Fruit fly (Drosophila melanogaster) whole organism, pupa: ENCODE data around the gene CG15725.

Experiments
- CG10348 ChIP-seq: fragments of 200-800 bp; sonication (Bioruptor generic); IDR thresholded peaks from 2 replicates; pipeline ENCODE4 v1.3.6; 2022; ENCODE audit warnings: missing biosample characterization, missing genetic modification characterization
- CG12605 ChIP-seq: fragments of 200-800 bp; sonication (Bioruptor generic); IDR thresholded peaks from 2 replicates; pipeline ENCODE4 v1.3.6; 2022; ENCODE audit warnings: missing biosample characterization, missing genetic modification characterization
- CG13204 ChIP-seq: fragments of 200-800 bp; sonication (Bioruptor generic); optimal IDR thresholded peaks from 2 replicates; lab custom pipeline; 2018; ENCODE audit warnings: missing biosample characterization, mild to moderate bottlenecking, missing genetic modification characterization, moderate library complexity
- CG14655 ChIP-seq: fragments of 200-800 bp; sonication (Bioruptor generic); optimal IDR thresholded peaks from 3 replicates; lab custom pipeline; 2017; ENCODE audit warnings: mild to moderate bottlenecking, missing biosample characterization, missing genetic modification reagents, missing genetic modification characterization
- CG15710 ChIP-seq: fragments of 200-800 bp; sonication (Bioruptor generic); optimal IDR thresholded peaks from 2 replicates; lab custom pipeline; 2018; ENCODE audit warnings: missing biosample characterization, mild to moderate bottlenecking, missing genetic modification characterization, moderate library complexity
- CG17806 ChIP-seq: fragments of 200-800 bp; sonication (Bioruptor generic); optimal IDR thresholded peaks from 2 replicates; lab custom pipeline; 2018; ENCODE audit warnings: missing biosample characterization, mild to moderate bottlenecking, missing genetic modification characterization, moderate library complexity
- CG32121 ChIP-seq: fragments of 200-800 bp; sonication (Bioruptor generic); IDR thresholded peaks from 2 replicates; pipeline ENCODE4 v1.3.6; 2022; ENCODE audit warnings: missing biosample characterization, missing genetic modification characterization
- CG34367 ChIP-seq: fragments of 200-800 bp; sonication (Bioruptor generic); optimal IDR thresholded peaks from 2 replicates; lab custom pipeline; 2018; ENCODE audit warnings: missing biosample characterization, mild to moderate bottlenecking, missing genetic modification characterization
- CG4496 ChIP-seq: fragments of 200-800 bp; sonication (Bioruptor generic); IDR thresholded peaks from 3 replicates; pipeline ENCODE4 v1.3.6; 2022; ENCODE audit warnings: missing biosample characterization, missing genetic modification characterization
- CG8159 ChIP-seq: fragments of 200-800 bp; sonication (Bioruptor generic); optimal IDR thresholded peaks from 3 replicates; lab custom pipeline; 2018; ENCODE audit warnings: missing biosample characterization, mild to moderate bottlenecking, missing genetic modification characterization, moderate library complexity
- CG8301 ChIP-seq: fragments of 200-800 bp; sonication (Bioruptor generic); optimal IDR thresholded peaks from 2 replicates; lab custom pipeline; 2018; ENCODE audit warnings: missing biosample characterization, mild to moderate bottlenecking, missing genetic modification characterization
- CG9948 ChIP-seq: fragments of 200-800 bp; sonication (Bioruptor generic); optimal IDR thresholded peaks from 2 replicates; lab custom pipeline; 2018; ENCODE audit warnings: missing biosample characterization, mild to moderate bottlenecking, missing genetic modification characterization, moderate library complexity
- D1 ChIP-seq: fragments of 200-800 bp; sonication (Bioruptor generic); optimal IDR thresholded peaks from 2 replicates; lab custom pipeline; 2018; ENCODE audit warnings: missing biosample characterization, mild to moderate bottlenecking, missing genetic modification characterization, moderate library complexity
- EcR ChIP-seq: fragments of 200-800 bp; sonication (Bioruptor generic); optimal IDR thresholded peaks from 3 replicates; lab custom pipeline; 2019; ENCODE audit warnings: missing biosample characterization, missing genetic modification characterization, mild to moderate bottlenecking, moderate library complexity, missing genetic modification reagents
- Ets98B ChIP-seq: fragments of 200-800 bp; sonication (Bioruptor generic); IDR thresholded peaks from 2 replicates; pipeline ENCODE4 v1.3.6; 2022; ENCODE audit warnings: missing biosample characterization, missing genetic modification characterization
- Pif1A ChIP-seq: fragments of 200-800 bp; sonication (Bioruptor generic); optimal IDR thresholded peaks from 3 replicates; lab custom pipeline; 2016; ENCODE audit warnings: missing biosample characterization, missing genetic modification characterization
- Pif1B ChIP-seq: fragments of 200-800 bp; sonication (Bioruptor generic); optimal IDR thresholded peaks from 3 replicates; lab custom pipeline; 2016; ENCODE audit warnings: missing biosample characterization, missing genetic modification characterization
- Snoo ChIP-seq: fragments of 200-800 bp; sonication (Bioruptor generic); optimal IDR thresholded peaks from 3 replicates; lab custom pipeline; 2017; ENCODE audit warnings: missing biosample characterization, mild to moderate bottlenecking, missing genetic modification characterization, inconsistent platforms
- fd96Ca ChIP-seq: fragments of 200-800 bp; sonication (Bioruptor generic); IDR thresholded peaks from 3 replicates; pipeline ENCODE4 v1.3.6; 2022; ENCODE audit warnings: missing biosample characterization, missing genetic modification characterization
- gl ChIP-seq: fragments of 200-800 bp; sonication (Bioruptor generic); optimal IDR thresholded peaks from 2 replicates; lab custom pipeline; 2018; ENCODE audit warnings: missing biosample characterization, mild to moderate bottlenecking, missing genetic modification characterization
- rn ChIP-seq: fragments of 200-800 bp; sonication (Bioruptor generic); IDR thresholded peaks from 2 replicates; pipeline ENCODE4 v1.3.6; 2022; ENCODE audit warnings: missing biosample characterization, missing genetic modification characterization

The CG15725 gene

dm6 chrX:12675798-12676553 is 29.7 kb upstream of the CG15725 start:
- TF ChIP-seq CG17806 (tag; lab: Kevin White, UChicago) (no peak), CG34367 (tag; lab: Kevin White, UChicago) (no peak), CG32121 (GFP tag; lab: Robert Waterston, UW) (no peak), CG4496 (no peak), CG14655 (no peak), CG10348 (GFP tag; lab: Robert Waterston, UW) (no peak), CG15710 (no peak)

DNA sequence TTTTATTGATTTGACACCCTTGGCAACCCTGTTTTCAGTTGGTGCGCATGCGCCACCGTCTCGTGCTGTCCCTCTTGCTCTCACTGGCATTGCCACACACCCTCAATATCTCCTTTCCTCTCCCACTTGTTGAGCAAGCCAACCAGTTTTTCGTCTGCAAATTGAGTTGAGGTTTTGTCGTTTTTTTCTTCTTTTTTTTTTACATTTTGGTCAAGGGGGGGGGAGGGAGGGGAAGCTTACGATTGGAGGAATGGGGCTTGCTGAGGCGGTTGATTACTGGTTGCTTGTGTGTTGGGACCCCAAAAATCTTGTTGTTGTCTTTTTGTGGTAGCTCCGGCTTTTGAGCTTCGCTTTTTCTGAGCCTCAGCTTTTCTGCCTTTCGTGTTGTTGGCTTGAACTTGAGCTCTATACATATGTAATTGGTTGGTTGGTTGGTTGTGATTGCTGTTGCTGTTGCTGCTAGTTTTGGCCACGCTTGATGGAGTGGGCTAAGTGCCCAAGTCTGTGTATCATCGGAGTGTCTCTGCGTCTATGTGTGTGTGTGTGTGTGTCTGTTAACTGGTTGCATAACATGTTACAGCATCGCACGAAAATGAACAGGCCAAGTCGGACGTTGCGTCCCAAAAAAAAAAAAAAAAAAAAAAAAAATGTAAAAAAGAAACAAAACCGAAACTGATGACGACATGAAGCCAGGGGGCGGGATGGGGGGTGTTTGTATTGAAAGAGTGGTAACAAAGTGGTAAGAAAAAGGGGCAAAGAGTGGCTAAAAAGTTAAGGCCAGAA is 28.9 kb upstream of the CG15725 start:
- peak; percentile 88 for TF ChIP-seq CG4496
- TF ChIP-seq EcR (GFP tag; lab: Kevin White, UChicago) = peak; percentile 84
- peak; percentile 84 for TF ChIP-seq CG32121 (GFP tag; lab: Robert Waterston, UW)
- no peak for TF ChIP-seq D1
- TF ChIP-seq CG17806 (tag; lab: Kevin White, UChicago) = peak; percentile 56
- TF ChIP-seq Pif1B (GFP tag; lab: Kevin White, UChicago) = peak; percentile 79
- peak; percentile 47; the same call in 1 of the 2 replicates for TF ChIP-seq rn (GFP tag; lab: Robert Waterston, UW)
- TF ChIP-seq fd96Ca (GFP tag; lab: Robert Waterston, UW) = peak; percentile 61; the same call in 2 of the 3 replicates
- TF ChIP-seq CG14655 = peak; percentile 72
- TF ChIP-seq gl (tag; lab: Kevin White, UChicago) = peak; percentile 92
- TF ChIP-seq CG34367 (tag; lab: Kevin White, UChicago) = peak; percentile 67
- peak; percentile 70 for TF ChIP-seq CG15710
- TF ChIP-seq CG8301 = peak; percentile 35
- TF ChIP-seq CG8159 = peak; percentile 55
- TF ChIP-seq Pif1A (GFP tag; lab: Kevin White, UChicago) = peak; percentile 81
- TF ChIP-seq CG12605 (GFP tag; lab: Robert Waterston, UW) = peak; percentile 83
- peak; percentile 61 for TF ChIP-seq CG9948 (tag; lab: Kevin White, UChicago)
- peak; percentile 86 for TF ChIP-seq CG13204 (GFP tag; lab: Kevin White, UChicago)
- peak; percentile 75 for TF ChIP-seq Ets98B (GFP tag; lab: Robert Waterston, UW)
- no peak for TF ChIP-seq CG10348 (GFP tag; lab: Robert Waterston, UW)
- TF ChIP-seq Snoo (tag; lab: Kevin White, UChicago) = peak; percentile 71

DNA sequence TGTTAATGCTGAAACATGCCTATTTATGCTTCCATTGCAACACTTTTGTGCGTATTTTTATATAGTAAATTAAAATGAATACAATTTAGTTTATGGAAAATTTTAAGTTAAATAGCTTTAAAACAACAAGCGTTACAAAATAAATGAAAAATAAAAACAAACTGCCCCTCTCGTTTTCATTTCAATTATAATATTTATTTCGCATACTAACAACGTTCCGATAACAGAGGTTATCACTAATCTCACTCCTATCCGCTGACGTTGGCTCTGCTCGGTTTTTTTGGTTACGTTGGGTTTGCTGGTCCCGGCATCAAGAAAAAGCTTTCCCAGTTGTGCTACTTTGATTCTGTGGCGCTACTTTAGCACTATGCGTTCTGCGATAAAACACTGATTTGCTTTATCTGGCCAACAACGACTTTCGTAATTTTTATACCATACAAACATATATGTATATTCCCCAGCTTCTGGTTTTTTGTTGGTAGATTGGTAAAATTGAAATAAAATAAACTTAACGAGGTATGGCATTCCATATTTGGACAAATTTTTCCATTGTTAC is 23.2 kb upstream of the CG15725 start:
- TF ChIP-seq CG17806 (tag; lab: Kevin White, UChicago) (no peak), D1 (no peak), EcR (GFP tag; lab: Kevin White, UChicago) (no peak), CG15710 (no peak), CG12605 (GFP tag; lab: Robert Waterston, UW) (no peak), Pif1A (GFP tag; lab: Kevin White, UChicago) (no peak), CG32121 (GFP tag; lab: Robert Waterston, UW) (no peak), rn (GFP tag; lab: Robert Waterston, UW) (no peak), Pif1B (GFP tag; lab: Kevin White, UChicago) (no peak), CG4496 (no peak), Snoo (tag; lab: Kevin White, UChicago) (no peak), CG34367 (tag; lab: Kevin White, UChicago) (no peak), CG9948 (tag; lab: Kevin White, UChicago) (no peak), Ets98B (GFP tag; lab: Robert Waterston, UW) (no peak), CG8301 (no peak)
- TF ChIP-seq, all 21 proteins: peak for 0

DNA sequence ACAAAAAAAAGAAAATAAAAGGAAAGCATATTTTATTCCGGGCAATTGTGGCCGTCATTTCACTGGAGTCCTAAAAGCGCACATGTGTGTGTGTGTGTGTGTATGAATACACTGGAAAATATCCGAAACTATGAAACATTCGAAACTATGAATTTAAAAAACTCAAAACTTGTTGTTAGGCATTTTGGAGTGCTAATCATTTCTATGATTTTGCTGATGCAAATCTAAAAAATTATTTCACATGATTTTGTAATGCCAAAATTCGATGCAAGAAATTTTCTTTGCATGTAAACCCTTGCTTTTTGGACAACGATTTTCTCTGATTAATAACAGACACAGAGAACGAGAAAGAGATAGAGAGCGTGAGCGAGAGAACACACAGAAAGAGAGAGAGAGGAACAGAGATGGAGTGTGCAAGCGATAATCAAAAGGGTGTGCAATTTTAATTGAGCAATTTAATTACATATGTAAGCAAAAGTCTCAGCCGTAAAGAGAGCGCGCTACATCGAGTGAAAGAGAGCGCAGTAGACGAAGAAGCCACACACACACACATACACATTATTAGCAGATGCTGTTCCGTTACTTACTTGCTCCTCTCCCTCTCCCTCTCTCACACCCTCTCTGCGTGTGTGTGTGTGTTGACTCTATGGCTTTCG is 6.4 kb upstream of the CG15725 start:
- TF ChIP-seq CG34367 (tag; lab: Kevin White, UChicago) = peak; percentile 55
- no peak for TF ChIP-seq CG12605 (GFP tag; lab: Robert Waterston, UW)
- peak; percentile 51 for TF ChIP-seq gl (tag; lab: Kevin White, UChicago)
- TF ChIP-seq EcR (GFP tag; lab: Kevin White, UChicago) = no peak
- TF ChIP-seq Pif1A (GFP tag; lab: Kevin White, UChicago) = peak; percentile 48
- TF ChIP-seq CG10348 (GFP tag; lab: Robert Waterston, UW) = no peak
- peak; percentile 37; the same call in 1 of the 3 replicates for TF ChIP-seq CG4496
- peak; percentile 64 for TF ChIP-seq CG17806 (tag; lab: Kevin White, UChicago)
- no peak for TF ChIP-seq CG13204 (GFP tag; lab: Kevin White, UChicago)
- peak; percentile 27 for TF ChIP-seq CG8301
- peak; percentile 78 for TF ChIP-seq CG8159
- no peak for TF ChIP-seq rn (GFP tag; lab: Robert Waterston, UW)
- peak; percentile 62 for TF ChIP-seq Pif1B (GFP tag; lab: Kevin White, UChicago)
- peak; percentile 69 for TF ChIP-seq CG15710
- TF ChIP-seq CG32121 (GFP tag; lab: Robert Waterston, UW) = no peak
- peak; percentile 57 for TF ChIP-seq Snoo (tag; lab: Kevin White, UChicago)
- peak; percentile 52 for TF ChIP-seq CG9948 (tag; lab: Kevin White, UChicago)
- TF ChIP-seq fd96Ca (GFP tag; lab: Robert Waterston, UW) = 0 out of 3 replicates have a peak, but pooled peaks have one; percentile 23
- no peak for TF ChIP-seq Ets98B (GFP tag; lab: Robert Waterston, UW)
- TF ChIP-seq CG14655 = peak; percentile 55
- no peak for TF ChIP-seq D1
